Fruit fly (Drosophila melanogaster): ENCODE measurements around the gene CG1637.

CG1637 gene

dm6 chrX:10877087-10877935, at the start of gene CG1637 (continued):
- TF ChIP-seq chinmo (GFP tag; IDR thresholded peaks at IDR 0.05; ENCODE audit: partially characterized antibody), result peak; percentile 86; the same call in 3 of the 4 replicates
- TF ChIP-seq CG4854 (GFP tag; optimal IDR thresholded peaks at IDR 0.05), result no peak
- TF ChIP-seq repo (GFP tag; optimal IDR thresholded peaks at IDR 0.05), result no peak
- TF ChIP-seq Oli (tag; optimal IDR thresholded peaks at IDR 0.05), result no peak
- no peak for TF ChIP-seq Hand (GFP tag; optimal IDR thresholded peaks at IDR 0.05)
- TF ChIP-seq abd-A (tag; optimal IDR thresholded peaks at IDR 0.05), result no peak
- no peak for TF ChIP-seq kni (GFP tag; optimal IDR thresholded peaks at IDR 0.05)
- TF ChIP-seq CG9727 (GFP tag; optimal IDR thresholded peaks at IDR 0.05), result peak; percentile 21
- no peak for TF ChIP-seq lola (GFP tag; optimal IDR thresholded peaks at IDR 0.05)
- no peak for TF ChIP-seq CG34376 (GFP tag; optimal IDR thresholded peaks at IDR 0.05)
- 0 out of 2 replicates have a peak, but pooled peaks have one; percentile 33 for TF ChIP-seq tna (GFP tag; IDR thresholded peaks at IDR 0.05; ENCODE audit: partially characterized antibody)
- peak; percentile 16 for TF ChIP-seq CG14710 (tag; optimal IDR thresholded peaks at IDR 0.05)
- TF ChIP-seq vnd (GFP tag; IDR thresholded peaks at IDR 0.05; ENCODE audit: partially characterized antibody), result peak; percentile 49; the same call in 1 of the 3 replicates
- TF ChIP-seq sima (GFP tag; optimal IDR thresholded peaks at IDR 0.05), result no peak
- TF ChIP-seq Gug (GFP tag; IDR thresholded peaks at IDR 0.05), result no peak
- peak; percentile 4 for TF ChIP-seq YL-1 (GFP tag; optimal IDR thresholded peaks at IDR 0.05)
- no peak for TF ChIP-seq sisA (GFP tag; IDR thresholded peaks at IDR 0.05)
- peak; percentile 75 for TF ChIP-seq amos (GFP tag; IDR thresholded peaks at IDR 0.05; ENCODE audit: partially characterized antibody)
- TF ChIP-seq CG11247 (GFP tag; IDR thresholded peaks at IDR 0.05), result no peak
- TF ChIP-seq CG12942 (GFP tag; optimal IDR thresholded peaks at IDR 0.05), result no peak
- TF ChIP-seq B-H1 (GFP tag; IDR thresholded peaks at IDR 0.05), result no peak
- no peak for TF ChIP-seq PHDP (tag; optimal IDR thresholded peaks at IDR 0.05)
- TF ChIP-seq Doc2 (GFP tag; IDR thresholded peaks at IDR 0.05), result no peak
- no peak for TF ChIP-seq org-1 (GFP tag; optimal IDR thresholded peaks at IDR 0.05)
- no peak for TF ChIP-seq CG15479 (GFP tag; optimal IDR thresholded peaks at IDR 0.05)
- TF ChIP-seq CG6765 (GFP tag; optimal IDR thresholded peaks at IDR 0.05), result no peak
- no peak for TF ChIP-seq CG30403 (GFP tag; optimal IDR thresholded peaks at IDR 0.05)
- TF ChIP-seq dmrt99B (tag; optimal IDR thresholded peaks at IDR 0.05), result peak; percentile 42
- TF ChIP-seq Adf1 (GFP tag; IDR thresholded peaks at IDR 0.05), result no peak
- TF ChIP-seq CG11696 (GFP tag; IDR thresholded peaks at IDR 0.05), result no peak
- no peak for TF ChIP-seq CG17912 (GFP tag; optimal IDR thresholded peaks at IDR 0.05)
- TF ChIP-seq CG3995 (GFP tag; optimal IDR thresholded peaks at IDR 0.05), result no peak
- TF ChIP-seq ara (GFP tag; IDR thresholded peaks at IDR 0.05), result no peak
- no peak for TF ChIP-seq prd (optimal IDR thresholded peaks at IDR 0.05)
- TF ChIP-seq prd (GFP tag; IDR thresholded peaks at IDR 0.05), result no peak
- TF ChIP-seq crp (GFP tag; optimal IDR thresholded peaks at IDR 0.05), result peak in 1 of 2 experiments; percentile 25
- no peak for TF ChIP-seq Awh (GFP tag; IDR thresholded peaks at IDR 0.05)
- TF ChIP-seq D19B (GFP tag; optimal IDR thresholded peaks at IDR 0.05), result no peak
- no peak for TF ChIP-seq stc (GFP tag; IDR thresholded peaks at IDR 0.05)
- TF ChIP-seq sim (GFP tag; IDR thresholded peaks at IDR 0.05), result no peak
- no peak for TF ChIP-seq CG9817 (tag; optimal IDR thresholded peaks at IDR 0.05)
- TF ChIP-seq CG1024 (GFP tag; IDR thresholded peaks at IDR 0.05), result no peak
- TF ChIP-seq Doc3 (GFP tag; IDR thresholded peaks at IDR 0.05; ENCODE audit: partially characterized antibody), result peak; percentile 32; the same call in 1 of the 3 replicates
- TF ChIP-seq Dref (GFP tag; IDR thresholded peaks at IDR 0.05), result peak; percentile 80
- no peak for TF ChIP-seq peb (GFP tag; IDR thresholded peaks at IDR 0.05)
- TF ChIP-seq nmo (GFP tag; optimal IDR thresholded peaks at IDR 0.05), result no peak
- no peak for TF ChIP-seq CG30431 (GFP tag; optimal IDR thresholded peaks at IDR 0.05)
- TF ChIP-seq ken (GFP tag; IDR thresholded peaks at IDR 0.05), result no peak
- TF ChIP-seq CG16813 (GFP tag; IDR thresholded peaks at IDR 0.05; ENCODE audit: partially characterized antibody), result peak; percentile 68

Data from whole organism, embryonic.